Fruit fly (Drosophila melanogaster) whole organism, embryonic: ENCODE measurements around the gene Arv1.
A peak's percentile ranks its signal among the peaks of the same experiment; 100 is the strongest.

Source experiments
- Abd-B ChIP-seq: fragments of 200-800 bp; sonication (Bioruptor generic); optimal IDR thresholded peaks from 2 replicates; lab custom pipeline; 2018; ENCODE audit warnings: missing biosample characterization, mild to moderate bottlenecking, missing genetic modification characterization, moderate library complexity
- Asciz ChIP-seq: fragments of 200-800 bp; sonication (Bioruptor generic); optimal IDR thresholded peaks from 2 replicates; lab custom pipeline; 2017; ENCODE audit warnings: missing biosample characterization, mild to moderate bottlenecking, missing genetic modification characterization, missing genetic modification reagents
- CG10209 ChIP-seq: fragments of 200-800 bp; sonication (Bioruptor generic); optimal IDR thresholded peaks from 3 replicates; lab custom pipeline; 2017; ENCODE audit warnings: missing biosample characterization, mild to moderate bottlenecking, missing genetic modification characterization, missing genetic modification reagents
- CG10274 ChIP-seq: fragments of 200-800 bp; sonication (Bioruptor generic); optimal IDR thresholded peaks from 3 replicates; lab custom pipeline; 2017; ENCODE audit warnings: missing biosample characterization, mild to moderate bottlenecking, missing genetic modification characterization
- CG11560 ChIP-seq: fragments of 200-800 bp; sonication (Bioruptor generic); IDR thresholded peaks from 3 replicates; pipeline ENCODE4 v1.3.6; 2022; ENCODE audit warnings: missing biosample characterization, missing genetic modification characterization
- CG12236 ChIP-seq: fragments of 200-800 bp; sonication (Bioruptor generic); optimal IDR thresholded peaks from 2 replicates; lab custom pipeline; 2016; ENCODE audit warnings: missing biosample characterization, missing genetic modification characterization
- CG13424 ChIP-seq: fragments of 200-800 bp; sonication (Bioruptor generic); optimal IDR thresholded peaks from 2 replicates; lab custom pipeline; 2019; ENCODE audit warnings: missing biosample characterization, mild to moderate bottlenecking, missing genetic modification characterization, moderate library complexity
- CG15073 ChIP-seq: fragments of 200-800 bp; sonication (Bioruptor generic); optimal IDR thresholded peaks from 2 replicates; lab custom pipeline; 2016; ENCODE audit warnings: missing biosample characterization, missing genetic modification characterization
- CG16863 ChIP-seq: fragments of 200-800 bp; sonication (Bioruptor generic); optimal IDR thresholded peaks from 3 replicates; lab custom pipeline; 2016; ENCODE audit warnings: missing biosample characterization, missing genetic modification characterization
- CG17186 ChIP-seq: fragments of 200-800 bp; sonication (Bioruptor generic); optimal IDR thresholded peaks from 3 replicates; lab custom pipeline; 2017; ENCODE audit warnings: missing biosample characterization, missing genetic modification reagents, missing genetic modification characterization
- CG17802 ChIP-seq: fragments of 200-800 bp; sonication (Bioruptor generic); optimal IDR thresholded peaks from 2 replicates; lab custom pipeline; 2018; ENCODE audit warnings: missing biosample characterization, mild to moderate bottlenecking, missing genetic modification characterization, moderate library complexity
- CG2202 ChIP-seq: fragments of 200-800 bp; sonication (Bioruptor generic); optimal IDR thresholded peaks from 2 replicates; lab custom pipeline; 2018; ENCODE audit warnings: missing biosample characterization, mild to moderate bottlenecking, missing genetic modification characterization
- CG31365 ChIP-seq: fragments of 200-800 bp; sonication (Bioruptor generic); optimal IDR thresholded peaks from 2 replicates; lab custom pipeline; 2018; ENCODE audit warnings: missing biosample characterization, mild to moderate bottlenecking, missing genetic modification characterization
- CG3281 ChIP-seq: fragments of 200-800 bp; sonication (Bioruptor generic); optimal IDR thresholded peaks from 3 replicates; lab custom pipeline; 2017; ENCODE audit warnings: missing biosample characterization, mild to moderate bottlenecking, missing genetic modification characterization
- CG33213 ChIP-seq: fragments of 200-800 bp; sonication (Bioruptor generic); optimal IDR thresholded peaks from 3 replicates; lab custom pipeline; 2016; ENCODE audit warnings: missing biosample characterization, missing genetic modification characterization
- CG34422 ChIP-seq: fragments of 200-800 bp; sonication (Bioruptor generic); IDR thresholded peaks from 3 replicates; pipeline ENCODE4 v1.3.6; 2022; ENCODE audit warnings: missing biosample characterization, missing genetic modification characterization
- CG43689 ChIP-seq: fragments of 200-800 bp; sonication (Bioruptor generic); IDR thresholded peaks from 2 replicates; pipeline ENCODE4 v1.3.6; 2022; ENCODE audit warnings: missing biosample characterization, missing genetic modification characterization
- CG4854 ChIP-seq: fragments of 200-800 bp; sonication (Bioruptor generic); optimal IDR thresholded peaks from 2 replicates; lab custom pipeline; 2016; ENCODE audit warnings: missing biosample characterization, missing genetic modification characterization, inconsistent platforms
- CG6175 ChIP-seq: fragments of 200-800 bp; sonication (Bioruptor generic); IDR thresholded peaks from 3 replicates; pipeline ENCODE4 v1.3.6; 2022; ENCODE audit warnings: missing biosample characterization, missing genetic modification characterization
- CG6272 ChIP-seq: fragments of 200-800 bp; sonication (Bioruptor generic); IDR thresholded peaks from 2 replicates; pipeline ENCODE4 v1.3.6; 2022; ENCODE audit warnings: missing biosample characterization, missing genetic modification characterization
- CG7372 ChIP-seq: fragments of 200-800 bp; sonication (Bioruptor generic); IDR thresholded peaks from 2 replicates; pipeline ENCODE4 v1.3.6; 2022; ENCODE audit warnings: missing biosample characterization, missing genetic modification characterization
- CG8478 ChIP-seq: fragments of >200 bp; optimal IDR thresholded peaks from 2 replicates; lab custom pipeline; 2018
- CG9437 ChIP-seq: fragments of 200-800 bp; sonication (Bioruptor generic); optimal IDR thresholded peaks from 2 replicates; lab custom pipeline; 2018; ENCODE audit warnings: missing biosample characterization, mild to moderate bottlenecking, missing genetic modification characterization
- CG9797 ChIP-seq: fragments of 200-800 bp; sonication (Bioruptor generic); optimal IDR thresholded peaks from 3 replicates; lab custom pipeline; 2018; ENCODE audit warnings: missing biosample characterization, mild to moderate bottlenecking, missing genetic modification characterization
- Dek ChIP-seq: fragments of 200-800 bp; sonication (Bioruptor generic); optimal IDR thresholded peaks from 3 replicates; lab custom pipeline; 2019; ENCODE audit warnings: missing biosample characterization, mild to moderate bottlenecking, missing genetic modification characterization, moderate library complexity
- Dll ChIP-seq: fragments of 200-800 bp; sonication (Bioruptor generic); IDR thresholded peaks from 4 replicates; pipeline ENCODE4 v1.3.6; 2022; ENCODE audit warnings: missing biosample characterization, missing genetic modification characterization; ENCODE audit not compliant: partially characterized antibody
- GATAe ChIP-seq: fragments of 200-800 bp; sonication (Bioruptor generic); conservative IDR thresholded peaks from 2 replicates; pipeline ENCODE4 v1.3.6; 2022; ENCODE audit warnings: missing biosample characterization, missing genetic modification characterization
- Hmr ChIP-seq: fragments of 200-800 bp; sonication (Bioruptor generic); optimal IDR thresholded peaks from 3 replicates; lab custom pipeline; 2017; ENCODE audit warnings: mild to moderate bottlenecking, missing biosample characterization, missing genetic modification reagents, missing genetic modification characterization
- Lpt ChIP-seq: fragments of >200 bp; optimal IDR thresholded peaks from 2 replicates; lab custom pipeline; 2018; ENCODE audit warnings: missing biosample characterization, missing genetic modification characterization
- MBD-R2 ChIP-seq: fragments of 200-800 bp; sonication (Bioruptor generic); IDR thresholded peaks from 2 replicates; pipeline ENCODE4 v1.3.6; 2022; ENCODE audit warnings: missing biosample characterization, missing genetic modification characterization
- NFAT ChIP-seq: fragments of 200-800 bp; sonication (Bioruptor generic); IDR thresholded peaks from 2 replicates; pipeline ENCODE4 v1.3.6; 2022; ENCODE audit warnings: missing biosample characterization, missing genetic modification characterization
- PHDP ChIP-seq: fragments of 200-800 bp; sonication (Bioruptor generic); optimal IDR thresholded peaks from 3 replicates; lab custom pipeline; 2018; ENCODE audit warnings: missing biosample characterization, mild to moderate bottlenecking, missing genetic modification characterization, moderate library complexity
- Sox102F ChIP-seq: fragments of 200-800 bp; sonication (Bioruptor generic); optimal IDR thresholded peaks from 2 replicates; lab custom pipeline; 2018; ENCODE audit warnings: missing biosample characterization, mild to moderate bottlenecking, missing genetic modification characterization, moderate library complexity
- Tbp ChIP-seq: fragments of >200 bp; optimal IDR thresholded peaks from 2 replicates; lab custom pipeline; 2018; ENCODE audit warnings: missing biosample characterization, missing genetic modification characterization
- da ChIP-seq: fragments of 200-800 bp; sonication (Bioruptor generic); optimal IDR thresholded peaks from 2 replicates; lab custom pipeline; 2016; ENCODE audit warnings: missing biosample characterization, missing genetic modification characterization
- dimm ChIP-seq: fragments of 200-800 bp; sonication (Bioruptor generic); IDR thresholded peaks from 2 replicates; pipeline ENCODE4 v1.3.6; 2022; ENCODE audit warnings: missing biosample characterization, missing genetic modification characterization
- ems ChIP-seq: fragments of 200-800 bp; sonication (Bioruptor generic); optimal IDR thresholded peaks from 3 replicates; lab custom pipeline; 2016; ENCODE audit warnings: missing biosample characterization, missing genetic modification characterization
- en ChIP-seq: fragments of 200-800 bp; sonication (Bioruptor generic); optimal IDR thresholded peaks from 2 replicates; lab custom pipeline; 2016; ENCODE audit warnings: missing biosample characterization, missing genetic modification characterization
- eyg ChIP-seq: fragments of 200-800 bp; sonication (Bioruptor generic); optimal IDR thresholded peaks from 3 replicates; lab custom pipeline; 2016; ENCODE audit warnings: missing biosample characterization, missing genetic modification characterization
- hbn ChIP-seq: fragments of 200-800 bp; sonication (Bioruptor generic); IDR thresholded peaks from 2 replicates; pipeline ENCODE4 v1.3.6; 2022; ENCODE audit warnings: missing biosample characterization, missing genetic modification characterization; ENCODE audit not compliant: partially characterized antibody
- jigr1 ChIP-seq: fragments of 200-800 bp; sonication (Bioruptor generic); IDR thresholded peaks from 3 replicates; pipeline ENCODE4 v1.3.6; 2022; ENCODE audit warnings: missing biosample characterization, missing genetic modification characterization
- jing ChIP-seq: fragments of 200-800 bp; sonication (Bioruptor generic); optimal IDR thresholded peaks from 2 replicates; lab custom pipeline; 2018; ENCODE audit warnings: missing biosample characterization, mild to moderate bottlenecking, missing genetic modification characterization
- maf-S ChIP-seq: fragments of 200-800 bp; sonication (Bioruptor generic); optimal IDR thresholded peaks from 2 replicates; lab custom pipeline; 2016; ENCODE audit warnings: missing biosample characterization, missing genetic modification characterization
- phol ChIP-seq: fragments of 200-800 bp; sonication (Bioruptor generic); optimal IDR thresholded peaks from 3 replicates; lab custom pipeline; 2018; ENCODE audit warnings: missing biosample characterization, mild to moderate bottlenecking, missing genetic modification characterization, moderate library complexity
- schlank ChIP-seq: fragments of 200-800 bp; sonication (Bioruptor generic); optimal IDR thresholded peaks from 2 replicates; lab custom pipeline; 2018; ENCODE audit warnings: missing biosample characterization, mild to moderate bottlenecking, missing genetic modification characterization
- shn ChIP-seq: fragments of 200-800 bp; sonication (Bioruptor generic); optimal IDR thresholded peaks from 3 replicates; lab custom pipeline; 2016; ENCODE audit warnings: missing biosample characterization, missing genetic modification characterization
- tin ChIP-seq: fragments of 200-800 bp; sonication (Bioruptor generic); optimal IDR thresholded peaks from 3 replicates; lab custom pipeline; 2016; ENCODE audit warnings: missing biosample characterization, missing genetic modification characterization
- tio ChIP-seq: fragments of 200-800 bp; sonication (Bioruptor generic); optimal IDR thresholded peaks from 2 replicates; lab custom pipeline; 2017; ENCODE audit warnings: missing biosample characterization, missing genetic modification characterization, inconsistent platforms
- ttk ChIP-seq: fragments of 200-800 bp; sonication (Bioruptor generic); IDR thresholded peaks from 2 replicates; pipeline ENCODE4 v2.1.2; 2022; ENCODE audit warnings: missing biosample characterization, missing genetic modification characterization
- vfl ChIP-seq: fragments of 200-800 bp; sonication (Bioruptor generic); optimal IDR thresholded peaks from 2 replicates; lab custom pipeline; 2016; ENCODE audit warnings: missing biosample characterization, missing genetic modification characterization
- vnd ChIP-seq: fragments of 200-800 bp; sonication (Bioruptor generic); IDR thresholded peaks from 3 replicates; pipeline ENCODE4 v1.3.6; 2022; ENCODE audit warnings: missing biosample characterization, missing genetic modification characterization; ENCODE audit not compliant: partially characterized antibody

Gene Arv1

DNA sequence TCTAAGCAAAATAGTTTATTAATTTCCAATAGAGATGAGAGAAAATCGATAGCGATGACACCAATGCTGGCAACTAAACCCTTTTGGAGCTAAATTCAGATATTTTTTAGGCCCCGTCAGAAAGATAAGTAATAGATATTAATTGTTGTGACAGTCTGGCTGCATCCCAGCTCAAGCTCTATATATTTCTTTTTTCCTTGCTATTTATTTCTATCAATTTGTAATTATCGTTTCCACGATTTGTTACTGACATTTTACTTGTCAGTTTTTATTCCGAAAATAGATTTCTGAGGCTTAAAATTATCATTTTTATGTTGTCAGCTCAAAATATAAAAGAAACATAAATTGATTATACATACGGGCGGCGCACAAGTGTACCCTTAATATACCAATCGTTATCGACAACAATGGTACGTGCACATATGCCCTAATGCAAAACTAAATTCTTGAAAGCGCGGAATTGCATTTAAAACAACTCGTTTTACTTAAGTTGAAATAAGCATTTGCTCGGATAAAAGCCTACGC, 39.8 kb upstream of the Arv1 start, which contains the start of the genes CRIF and SMC5 (continued):
- TF ChIP-seq CG31365 (no peak), maf-S (peak; percentile 64), Asciz (GFP tag; lab: Kevin White, UChicago) (no peak), Dll (GFP tag; lab: Robert Waterston, UW) (0 out of 4 replicates have a peak, but pooled peaks have one; percentile 51), CG10209 (GFP tag; lab: Kevin White, UChicago) (peak; percentile 52), CG16863 (GFP tag; lab: Kevin White, UChicago) (peak; percentile 32), Abd-B (peak; percentile 73), CG43689 (GFP tag; lab: Robert Waterston, UW) (no peak), CG4854 (peak; percentile 34), Hmr (no peak), en (GFP tag; lab: Kevin White, UChicago) (peak; percentile 0), CG33213 (GFP tag; lab: Kevin White, UChicago) (peak; percentile 63), PHDP (no peak), CG17186 (peak; percentile 46), CG6272 (GFP tag; lab: Robert Waterston, UW) (no peak; the same call in 1 of the 2 replicates), CG15073 (no peak), ems (GFP tag; lab: Kevin White, UChicago) (peak; percentile 30), tio (GFP tag; lab: Kevin White, UChicago) (peak; percentile 58), jigr1 (GFP tag; lab: Robert Waterston, UW) (peak; percentile 39; the same call in 1 of the 3 replicates), ttk (GFP tag; lab: Robert Waterston, UW) (0 out of 2 replicates have a peak, but pooled peaks have one; percentile 42), CG12236 (peak; percentile 29), schlank (tag; lab: Kevin White, UChicago) (no peak), phol (tag; lab: Kevin White, UChicago) (peak; percentile 79), Tbp (GFP tag; lab: Kevin White, UChicago) (no peak), Dek (peak; percentile 54), jing (GFP tag; lab: Kevin White, UChicago) (no peak), Sox102F (GFP tag; lab: Kevin White, UChicago) (no peak), dimm (GFP tag; lab: Robert Waterston, UW) (no peak), CG3281 (peak; percentile 64), vnd (GFP tag; lab: Robert Waterston, UW) (no peak), CG17802 (tag; lab: Kevin White, UChicago) (peak; percentile 94), CG2202 (tag; lab: Kevin White, UChicago) (no peak), CG11560 (tag; lab: Robert Waterston, UW) (peak; percentile 27; the same call in 1 of the 3 replicates), CG10274 (GFP tag; lab: Kevin White, UChicago) (no peak), CG8478 (no peak), vfl (GFP tag; lab: Kevin White, UChicago) (peak; percentile 46), CG13424 (tag; lab: Kevin White, UChicago) (peak; percentile 74), shn (GFP tag; lab: Kevin White, UChicago) (peak; percentile 62), CG9437 (GFP tag; lab: Kevin White, UChicago) (no peak), CG9797 (GFP tag; lab: Kevin White, UChicago) (peak; percentile 7), CG34422 (GFP tag; lab: Robert Waterston, UW) (0 out of 3 replicates have a peak, but pooled peaks have one; percentile 58), MBD-R2 (GFP tag; lab: Robert Waterston, UW) (peak; percentile 39), CG6175 (GFP tag; lab: Robert Waterston, UW) (no peak), Lpt (GFP tag; lab: Kevin White, UChicago) (no peak), da (GFP tag; lab: Kevin White, UChicago) (peak; percentile 39), hbn (GFP tag; lab: Robert Waterston, UW) (no peak), tin (peak; percentile 56), GATAe (GFP tag; lab: Robert Waterston, UW) (no peak; the same call in 1 of the 2 replicates), NFAT (GFP tag; lab: Robert Waterston, UW) (0 out of 2 replicates have a peak, but pooled peaks have one; percentile 23), CG7372 (GFP tag; lab: Robert Waterston, UW) (peak; percentile 15; the same call in 1 of the 2 replicates), eyg (GFP tag; lab: Kevin White, UChicago) (peak; percentile 24)
